Worm (Caenorhabditis elegans): ENCODE results near the gene F21A3.3.

- TF ChIP-seq B0035.1 (tag; optimal IDR thresholded peaks at IDR 0.05) (no peak), madf-8 (GFP tag; conservative IDR thresholded peaks at IDR 0.05) (no peak), sea-2 (GFP tag; IDR thresholded peaks at IDR 0.05) (no peak), nfyb-1 (GFP tag; IDR thresholded peaks at IDR 0.05) (no peak), F22D6.2 (tag; optimal IDR thresholded peaks at IDR 0.05) (no peak)
Observed at ce11 chrV:15495169-15495568, 22.3 kb upstream of the F21A3.3 start, which contains the start of gene srh-219.

All from whole organism, young adult.